Worm (Caenorhabditis elegans): ENCODE data around the gene C52E4.7.

Gene C52E4.7

ce11 chrV:11976734-11977133, 17.4 kb upstream of the C52E4.7 start:
- TF ChIP-seq unc-62 (GFP tag; optimal IDR thresholded peaks at IDR 0.05): no peak

ce11 chrV:11978179-11978578, 15.9 kb upstream of the C52E4.7 start, which contains the start of gene mif-2:
Gene mif-2, minus strand, starts transcription at chrV:11978459.
- no peak for TF ChIP-seq unc-62 (GFP tag; optimal IDR thresholded peaks at IDR 0.05)

ce11 chrV:11979673-11980561, 14.2 kb upstream of the C52E4.7 start, which contains the start of gene snr-4:
Gene snr-4, minus strand, starts transcription at chrV:11979723.
- no peak for TF ChIP-seq unc-62 (GFP tag; optimal IDR thresholded peaks at IDR 0.05)

- TF ChIP-seq unc-62 (GFP tag; optimal IDR thresholded peaks at IDR 0.05): no peak
These were observed 11.8 kb upstream of the C52E4.7 start, which contains the start of gene rpt-1 for ce11 chrV:11982309-11982708. Gene rpt-1, minus strand, starts transcription at chrV:11982397.

- no peak for TF ChIP-seq unc-62 (GFP tag; optimal IDR thresholded peaks at IDR 0.05)
These were observed 8.7 kb upstream of the C52E4.7 start, which contains the start of gene mans-2 for ce11 chrV:11985384-11985783. Gene mans-2, minus strand, starts transcription at chrV:11985484.

ce11 chrV:11986078-11986869, 7.8 kb upstream of the C52E4.7 start:
- no peak for TF ChIP-seq unc-62 (GFP tag; optimal IDR thresholded peaks at IDR 0.05)

ce11 chrV:11989861-11990260, 4.2 kb upstream of the C52E4.7 start:
- TF ChIP-seq unc-62 (GFP tag; optimal IDR thresholded peaks at IDR 0.05): no peak

- TF ChIP-seq unc-62 (GFP tag; optimal IDR thresholded peaks at IDR 0.05): no peak
These were observed 3.5 kb upstream of the C52E4.7 start for ce11 chrV:11990511-11991127.

ce11 chrV:11995862-11996261, 1.8 kb downstream of the C52E4.7 start, which contains the start of gene C52E4.12:
Gene C52E4.12, plus strand, starts transcription at chrV:11996162.
- TF ChIP-seq unc-62 (GFP tag; optimal IDR thresholded peaks at IDR 0.05): no peak

- no peak for TF ChIP-seq unc-62 (GFP tag; optimal IDR thresholded peaks at IDR 0.05)
These were observed 3.3 kb downstream of the C52E4.7 start for ce11 chrV:11997403-11997802.

ce11 chrV:12001747-12002456, 7.8 kb downstream of the C52E4.7 start, which contains the start of gene gcy-33:
Gene gcy-33, minus strand, starts transcription at chrV:12001797.
- TF ChIP-seq unc-62 (GFP tag; optimal IDR thresholded peaks at IDR 0.05): no peak

ce11 chrV:12002866-12003485, 8.9 kb downstream of the C52E4.7 start, which contains the start of gene cpr-9:
Gene cpr-9, plus strand, starts transcription at chrV:12003053.
- no peak for TF ChIP-seq unc-62 (GFP tag; optimal IDR thresholded peaks at IDR 0.05)

ce11 chrV:12004501-12004940, 10.4 kb downstream of the C52E4.7 start:
- no peak for TF ChIP-seq unc-62 (GFP tag; optimal IDR thresholded peaks at IDR 0.05)

- no peak for TF ChIP-seq unc-62 (GFP tag; optimal IDR thresholded peaks at IDR 0.05)
These were observed 12.4 kb downstream of the C52E4.7 start, which contains the start of gene F57F5.3 for ce11 chrV:12006495-12006894. Gene F57F5.3, minus strand, starts transcription at chrV:12006595.
